Worm (Caenorhabditis elegans): ENCODE measurements around the gene Y73F8A.26.

Y73F8A.26 gene

ce11 chrIV:15473588-15474271, at the start of gene Y73F8A.26:
Y73F8A.26 (plus strand) TSS chrIV:15473660.
- no peak for TF ChIP-seq T22C8.4 (GFP tag; IDR thresholded peaks at IDR 0.05)
- no peak for TF ChIP-seq flt-1 (GFP tag; IDR thresholded peaks at IDR 0.05)
- no peak for TF ChIP-seq ref-1 (GFP tag; conservative IDR thresholded peaks at IDR 0.05)
- no peak for TF ChIP-seq ztf-23 (GFP tag; IDR thresholded peaks at IDR 0.05)
- TF ChIP-seq cog-1 (tag; optimal IDR thresholded peaks at IDR 0.05) = no peak
- TF ChIP-seq klf-2 (GFP tag; conservative IDR thresholded peaks at IDR 0.05) = no peak

ce11 chrIV:15433805-15434204, 39.7 kb upstream of the Y73F8A.26 start:
- no peak for TF ChIP-seq cog-1 (tag; optimal IDR thresholded peaks at IDR 0.05)
- no peak for TF ChIP-seq tab-1 (GFP tag; IDR thresholded peaks at IDR 0.05)
- TF ChIP-seq ztf-23 (GFP tag; IDR thresholded peaks at IDR 0.05) = no peak
- TF ChIP-seq ztf-29 (GFP tag; IDR thresholded peaks at IDR 0.05) = no peak
- no peak for TF ChIP-seq klf-2 (GFP tag; conservative IDR thresholded peaks at IDR 0.05)

- TF ChIP-seq cog-1 (tag; optimal IDR thresholded peaks at IDR 0.05) (no peak), ref-1 (GFP tag; conservative IDR thresholded peaks at IDR 0.05) (no peak), flt-1 (GFP tag; IDR thresholded peaks at IDR 0.05) (no peak), ztf-29 (GFP tag; IDR thresholded peaks at IDR 0.05) (no peak), tab-1 (GFP tag; IDR thresholded peaks at IDR 0.05) (no peak), med-1 (GFP tag; optimal IDR thresholded peaks at IDR 0.05; ENCODE audit: insufficient read depth) (no peak), ztf-23 (GFP tag; IDR thresholded peaks at IDR 0.05) (no peak), T22C8.4 (GFP tag; IDR thresholded peaks at IDR 0.05) (no peak), klf-2 (GFP tag; conservative IDR thresholded peaks at IDR 0.05) (no peak)
Measured at ce11 chrIV:15441308-15441707, 32.2 kb upstream of the Y73F8A.26 start, which contains the start of gene Y73F8A.22. Y73F8A.22 (minus strand) TSS chrIV:15441408.

- TF ChIP-seq flt-1 (GFP tag; IDR thresholded peaks at IDR 0.05) = no peak
- TF ChIP-seq ztf-29 (GFP tag; IDR thresholded peaks at IDR 0.05) = no peak
- no peak for TF ChIP-seq tab-1 (GFP tag; IDR thresholded peaks at IDR 0.05)
- no peak for TF ChIP-seq klf-2 (GFP tag; conservative IDR thresholded peaks at IDR 0.05)
- TF ChIP-seq cog-1 (tag; optimal IDR thresholded peaks at IDR 0.05) = no peak
- no peak for TF ChIP-seq ztf-23 (GFP tag; IDR thresholded peaks at IDR 0.05)
- TF ChIP-seq T22C8.4 (GFP tag; IDR thresholded peaks at IDR 0.05) = no peak
- TF ChIP-seq med-1 (GFP tag; optimal IDR thresholded peaks at IDR 0.05; ENCODE audit: insufficient read depth) = no peak
- no peak for TF ChIP-seq ref-1 (GFP tag; conservative IDR thresholded peaks at IDR 0.05)
Measured at ce11 chrIV:15444481-15444880, 29.0 kb upstream of the Y73F8A.26 start, which contains the start of gene Y73F8A.23. Y73F8A.23 (minus strand) TSS chrIV:15444581.

- TF ChIP-seq T22C8.4 (GFP tag; IDR thresholded peaks at IDR 0.05) (peak; percentile 74), tab-1 (GFP tag; IDR thresholded peaks at IDR 0.05) (no peak)
Measured at ce11 chrIV:15453137-15453788, 20.2 kb upstream of the Y73F8A.26 start, which contains the start of gene gtf-2H4. gtf-2H4 (minus strand) TSS chrIV:15453187.

ce11 chrIV:15471430-15471829, 2.0 kb upstream of the Y73F8A.26 start, which contains the start of gene ntl-11:
ntl-11 (minus strand) TSS chrIV:15471495.
- TF ChIP-seq ref-1 (GFP tag; conservative IDR thresholded peaks at IDR 0.05) (no peak), klf-2 (GFP tag; conservative IDR thresholded peaks at IDR 0.05) (0 out of 2 replicates have a peak, but pooled peaks have one; percentile 45), flt-1 (GFP tag; IDR thresholded peaks at IDR 0.05) (peak; percentile 76), T22C8.4 (GFP tag; IDR thresholded peaks at IDR 0.05) (0 out of 2 replicates have a peak, but pooled peaks have one; percentile 37), med-1 (GFP tag; optimal IDR thresholded peaks at IDR 0.05; ENCODE audit: insufficient read depth) (peak; percentile 25), tab-1 (GFP tag; IDR thresholded peaks at IDR 0.05) (no peak), ztf-23 (GFP tag; IDR thresholded peaks at IDR 0.05) (peak; percentile 76; the same call in 1 of the 2 replicates), ztf-29 (GFP tag; IDR thresholded peaks at IDR 0.05) (peak; percentile 8; the same call in 1 of the 2 replicates), cog-1 (tag; optimal IDR thresholded peaks at IDR 0.05) (peak; percentile 80)

ce11 chrIV:15472387-15472859, 1.0 kb upstream of the Y73F8A.26 start, which contains the start of gene Y73F8A.27:
Y73F8A.27 (plus strand) TSS chrIV:15472809.
- TF ChIP-seq cog-1 (tag; optimal IDR thresholded peaks at IDR 0.05) (peak; percentile 25), ref-1 (GFP tag; conservative IDR thresholded peaks at IDR 0.05) (no peak), ztf-23 (GFP tag; IDR thresholded peaks at IDR 0.05) (peak; percentile 22; the same call in 1 of the 2 replicates)

- TF ChIP-seq T22C8.4 (GFP tag; IDR thresholded peaks at IDR 0.05) (peak; percentile 66), ztf-23 (GFP tag; IDR thresholded peaks at IDR 0.05) (no peak)
Measured at ce11 chrIV:15475829-15476228, 2.4 kb downstream of the Y73F8A.26 start.

- TF ChIP-seq ref-1 (GFP tag; conservative IDR thresholded peaks at IDR 0.05) = no peak
- TF ChIP-seq ztf-29 (GFP tag; IDR thresholded peaks at IDR 0.05) = peak; percentile 23; the same call in 1 of the 2 replicates
- no peak for TF ChIP-seq tab-1 (GFP tag; IDR thresholded peaks at IDR 0.05)
- TF ChIP-seq T22C8.4 (GFP tag; IDR thresholded peaks at IDR 0.05) = no peak
- TF ChIP-seq flt-1 (GFP tag; IDR thresholded peaks at IDR 0.05) = peak; percentile 53; the same call in 1 of the 2 replicates
- no peak for TF ChIP-seq ztf-23 (GFP tag; IDR thresholded peaks at IDR 0.05)
- TF ChIP-seq med-1 (GFP tag; optimal IDR thresholded peaks at IDR 0.05; ENCODE audit: insufficient read depth) = no peak
- no peak for TF ChIP-seq cog-1 (tag; optimal IDR thresholded peaks at IDR 0.05)
Measured at ce11 chrIV:15476369-15476768, 2.9 kb downstream of the Y73F8A.26 start.

- TF ChIP-seq flt-1 (GFP tag; IDR thresholded peaks at IDR 0.05) (no peak), med-1 (GFP tag; optimal IDR thresholded peaks at IDR 0.05; ENCODE audit: insufficient read depth) (no peak), ztf-29 (GFP tag; IDR thresholded peaks at IDR 0.05) (no peak), cog-1 (tag; optimal IDR thresholded peaks at IDR 0.05) (no peak), ref-1 (GFP tag; conservative IDR thresholded peaks at IDR 0.05) (no peak), tab-1 (GFP tag; IDR thresholded peaks at IDR 0.05) (no peak), T22C8.4 (GFP tag; IDR thresholded peaks at IDR 0.05) (no peak), ztf-23 (GFP tag; IDR thresholded peaks at IDR 0.05) (no peak)
Measured at ce11 chrIV:15497263-15497662, 23.8 kb downstream of the Y73F8A.26 start, which contains the start of gene acr-24. acr-24 (plus strand) TSS chrIV:15497563.

All from whole organism, midembryonic.